Fruit fly (Drosophila melanogaster): ENCODE measurements around the gene Spn100A.

The Spn100A gene

DNA sequence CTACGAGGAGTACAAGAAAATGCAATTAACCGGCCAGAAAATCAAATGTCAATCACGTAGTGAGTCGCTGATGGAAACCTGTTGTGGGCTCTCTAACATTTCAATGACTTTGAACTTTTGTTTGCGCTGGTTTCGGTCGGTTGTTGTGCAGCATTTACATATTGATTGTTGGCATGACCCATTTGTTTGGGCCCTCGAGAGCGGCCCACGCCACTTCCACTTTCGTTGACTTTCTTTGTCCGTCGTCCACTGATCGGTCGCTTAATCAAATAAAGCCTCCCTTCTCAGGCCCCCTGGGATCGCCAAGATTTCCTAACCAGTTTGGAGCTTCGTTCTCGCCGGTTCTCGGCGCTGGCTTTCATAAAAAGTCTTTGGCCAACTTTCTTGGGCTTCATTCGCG lies at the start of gene Spn100A:
Gene Spn100A (plus strand): TSS at position 392 of the 400 bp plus-strand sequence.
- TF ChIP-seq CG8478 (optimal IDR thresholded peaks at IDR 0.05) (no peak), CTCF (optimal IDR thresholded peaks at IDR 0.05) (no peak)

DNA sequence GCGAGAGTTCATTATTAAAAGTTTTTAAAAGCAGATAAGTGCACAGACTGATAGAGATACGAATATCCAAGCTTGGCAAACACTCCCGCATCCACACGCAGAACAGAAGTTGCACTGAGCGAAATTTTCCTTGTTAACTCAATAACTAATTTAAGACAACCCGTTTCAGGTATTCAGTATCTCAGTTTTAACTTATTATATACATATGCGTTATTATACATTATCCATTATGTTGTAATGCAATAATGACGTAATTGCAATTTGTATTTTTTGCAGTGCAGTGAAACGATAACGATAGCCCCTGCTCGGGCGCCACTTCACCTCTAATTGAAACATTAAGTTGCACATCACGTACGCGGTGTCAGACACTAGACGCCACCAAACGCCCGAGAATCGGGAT lies 47.2 kb upstream of the Spn100A start:
- no peak for TF ChIP-seq CG8478 (optimal IDR thresholded peaks at IDR 0.05)
- no peak for TF ChIP-seq CTCF (optimal IDR thresholded peaks at IDR 0.05)

DNA sequence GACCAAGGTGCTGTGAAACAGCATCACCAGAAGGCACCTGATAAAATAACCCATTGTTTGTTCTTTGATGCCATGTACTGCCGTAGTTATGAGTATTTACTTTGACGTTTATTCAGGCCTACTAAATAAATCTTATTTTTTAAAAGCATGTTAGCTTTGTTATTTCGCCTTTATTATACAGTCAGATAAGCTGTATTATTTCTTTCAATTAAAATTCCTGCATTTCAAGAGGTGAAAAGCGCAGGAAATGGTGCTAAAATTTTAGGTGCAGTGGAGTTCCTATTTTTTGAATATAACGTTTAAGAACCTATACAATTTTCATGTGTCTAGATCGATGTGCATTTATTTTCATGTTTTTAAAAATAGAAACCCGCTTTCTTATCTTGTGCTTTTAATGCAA lies 44.7 kb upstream of the Spn100A start, which contains the start of gene CG31013:
Gene CG31013 (minus strand): TSS at position 101 of the 400 bp plus-strand sequence.
- TF ChIP-seq CTCF (optimal IDR thresholded peaks at IDR 0.05): no peak
- no peak for TF ChIP-seq CG8478 (optimal IDR thresholded peaks at IDR 0.05)

DNA sequence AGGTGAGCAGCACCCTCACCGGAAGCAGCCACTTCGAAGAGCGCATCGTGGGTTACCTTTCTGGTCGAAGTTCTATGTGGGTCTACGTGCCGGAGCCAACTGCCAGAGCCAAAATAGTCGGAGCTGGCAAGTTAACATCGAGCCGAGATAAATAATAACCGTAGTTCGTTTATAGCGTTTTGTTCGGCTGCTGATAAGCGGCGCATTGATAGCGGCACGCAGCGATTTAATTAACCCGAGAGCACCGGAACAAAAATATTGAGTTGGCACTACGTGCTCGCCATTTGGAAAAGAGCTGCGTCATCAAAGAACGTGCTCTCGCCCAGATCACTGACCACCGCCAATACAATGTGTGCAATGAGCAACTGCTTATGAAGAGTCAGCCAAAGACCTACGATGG lies 42.0 kb upstream of the Spn100A start, which contains the start of gene PH4alphaPV:
Gene PH4alphaPV (minus strand): TSS at position 101 of the 400 bp plus-strand sequence.
- TF ChIP-seq CTCF (optimal IDR thresholded peaks at IDR 0.05): no peak

DNA sequence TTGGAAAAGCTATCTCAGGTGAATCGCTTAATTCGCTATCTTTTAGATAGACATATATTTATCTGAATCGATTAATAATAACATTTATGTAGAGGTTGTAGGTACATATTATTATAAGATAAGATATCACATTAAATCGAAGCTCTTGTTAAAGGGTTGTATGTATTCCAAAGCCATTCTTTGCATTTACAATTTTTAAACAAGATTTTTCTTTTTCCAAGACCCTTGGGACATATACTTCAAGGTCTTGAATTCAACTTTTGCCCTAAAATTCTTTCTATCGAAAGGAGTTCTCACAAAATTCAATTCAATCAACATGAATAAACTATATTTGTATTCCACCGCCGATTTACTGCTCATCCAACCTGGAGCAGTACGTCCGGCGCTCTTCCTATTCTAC lies 41.6 kb upstream of the Spn100A start, which contains the start of gene CG34432:
Gene CG34432 (plus strand): TSS at position 301 of the 400 bp plus-strand sequence.
- TF ChIP-seq CG8478 (optimal IDR thresholded peaks at IDR 0.05) (no peak), CTCF (optimal IDR thresholded peaks at IDR 0.05) (no peak)

DNA sequence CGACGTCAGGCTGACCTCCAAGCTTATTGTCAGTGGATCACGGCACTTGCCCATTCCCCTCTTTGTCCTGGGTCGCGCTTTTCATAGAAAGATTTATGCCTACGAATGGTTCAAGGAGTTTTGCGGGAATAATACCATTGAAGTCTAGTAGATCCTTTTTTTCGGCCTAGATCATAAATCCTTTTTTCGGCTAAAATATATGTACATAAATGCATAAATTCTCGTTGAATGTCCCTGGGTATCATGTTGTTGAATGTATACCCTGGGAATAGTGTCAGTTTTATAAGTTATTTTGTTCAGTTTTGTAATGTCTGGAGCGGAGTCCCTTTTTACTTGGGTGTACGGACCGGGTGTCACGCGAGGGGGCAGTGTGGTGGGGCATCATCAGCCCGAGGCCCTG lies 40.8 kb upstream of the Spn100A start, which contains the start of gene CG34433:
Gene CG34433 (plus strand): TSS at position 301 of the 400 bp plus-strand sequence.
- TF ChIP-seq CTCF (optimal IDR thresholded peaks at IDR 0.05): no peak
- no peak for TF ChIP-seq CG8478 (optimal IDR thresholded peaks at IDR 0.05)

DNA sequence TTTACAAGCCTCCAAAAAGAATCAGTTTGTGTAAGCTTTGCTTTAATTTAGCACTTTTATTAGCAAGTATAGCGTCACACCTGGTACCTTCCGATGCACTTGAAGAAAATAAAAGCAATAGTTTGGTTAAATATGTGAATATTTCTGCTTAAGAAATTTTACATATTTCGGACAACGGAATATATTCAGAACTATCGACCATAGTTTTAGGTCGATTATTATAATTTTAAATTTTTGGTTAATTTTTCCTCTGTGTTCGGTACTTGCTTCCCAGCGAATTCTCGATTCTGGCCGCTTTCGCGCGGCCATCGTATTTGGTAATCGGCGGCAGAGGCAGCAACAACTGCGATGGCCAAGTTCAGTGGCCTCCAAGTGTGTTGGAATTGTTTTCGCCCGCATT lies 789 bp upstream of the Spn100A start:
- no peak for TF ChIP-seq CTCF (optimal IDR thresholded peaks at IDR 0.05)
- TF ChIP-seq CG8478 (optimal IDR thresholded peaks at IDR 0.05): no peak

DNA sequence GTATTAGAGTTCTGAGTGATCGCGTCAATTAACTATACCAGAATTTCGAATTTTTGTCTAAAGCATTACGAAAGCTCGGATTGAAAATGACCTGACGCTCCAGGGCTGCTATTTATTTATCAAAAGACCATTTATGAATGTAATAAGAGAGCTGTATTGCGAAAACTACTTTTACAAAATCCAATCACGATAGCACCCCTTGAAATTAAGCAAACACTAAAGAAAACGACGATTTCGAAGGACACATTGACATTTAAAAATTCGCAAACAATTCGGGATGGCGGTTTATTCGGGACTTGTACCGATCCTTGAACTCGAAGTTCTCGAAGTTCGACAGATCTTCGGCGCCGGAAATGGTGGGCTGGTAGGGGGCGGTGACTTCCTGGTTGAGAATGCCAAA lies 5.0 kb downstream of the Spn100A start, which contains the start of gene CG12069:
Gene CG12069 (minus strand): TSS at position 101 of the 400 bp plus-strand sequence.
- TF ChIP-seq CG8478 (optimal IDR thresholded peaks at IDR 0.05) (no peak), CTCF (optimal IDR thresholded peaks at IDR 0.05) (no peak)

DNA sequence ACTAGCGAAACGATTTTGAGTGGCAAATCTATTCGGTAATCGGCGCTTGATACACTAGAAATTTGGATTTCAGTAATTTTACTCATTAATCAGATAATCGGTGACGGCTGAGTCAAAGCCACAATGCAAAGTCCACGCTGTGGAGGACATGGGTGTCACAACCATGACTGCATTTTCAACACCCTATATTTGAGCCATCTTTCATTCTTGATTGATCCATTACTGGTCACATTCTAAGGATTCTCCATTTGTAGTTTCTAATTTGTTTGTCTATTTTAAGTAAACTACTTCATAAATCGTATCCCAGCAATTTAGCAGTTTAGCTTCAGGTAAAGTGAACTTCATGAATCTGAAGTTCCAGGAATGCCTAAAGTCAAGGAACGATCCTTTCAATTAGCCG lies 6.6 kb downstream of the Spn100A start, which contains the start of gene Pka-C2:
Gene Pka-C2 (minus strand): TSS at position 101 of the 400 bp plus-strand sequence.
- no peak for TF ChIP-seq CG8478 (optimal IDR thresholded peaks at IDR 0.05)
- no peak for TF ChIP-seq CTCF (optimal IDR thresholded peaks at IDR 0.05)

DNA sequence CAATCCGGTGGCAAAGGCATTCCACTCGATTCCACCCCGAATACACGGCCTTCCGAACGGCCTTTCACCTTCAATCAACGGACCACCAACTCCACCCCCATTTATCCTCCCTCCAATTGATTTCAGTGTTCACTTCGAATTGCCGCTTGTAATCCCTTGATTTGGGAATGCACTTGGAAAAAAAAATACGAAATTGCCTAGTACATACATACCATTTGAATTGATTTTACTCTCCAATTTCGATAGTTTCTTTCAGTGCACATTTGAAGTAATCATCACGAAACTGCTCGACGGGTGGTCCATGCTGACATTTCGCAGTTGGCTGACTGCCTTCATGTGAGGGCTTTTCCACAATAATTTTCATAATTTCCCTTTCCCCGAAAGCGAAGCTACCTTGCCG lies 8.7 kb downstream of the Spn100A start:
- TF ChIP-seq CG8478 (optimal IDR thresholded peaks at IDR 0.05): no peak
- TF ChIP-seq CTCF (optimal IDR thresholded peaks at IDR 0.05): no peak

DNA sequence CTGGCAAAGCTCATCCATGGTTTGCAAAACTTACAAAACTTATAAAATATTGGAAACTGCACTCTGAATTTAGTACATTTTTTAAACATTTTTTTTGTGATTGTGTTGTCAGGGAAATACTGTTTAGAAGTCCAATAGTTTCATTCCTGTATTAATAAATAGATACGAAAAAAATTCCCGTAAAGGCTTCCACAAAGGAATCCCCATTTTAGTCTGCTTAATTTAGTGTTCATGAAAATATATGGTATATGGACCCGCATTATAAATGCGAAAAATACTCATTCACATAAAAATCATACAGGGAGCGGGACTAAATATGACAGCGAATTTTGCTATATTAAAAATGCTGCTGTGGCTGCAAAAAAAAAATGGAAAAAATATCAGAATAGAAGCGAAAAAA lies 15.6 kb downstream of the Spn100A start, which contains the start of gene CG31010:
Gene CG31010 (minus strand): TSS at position 101 of the 400 bp plus-strand sequence.
- TF ChIP-seq CTCF (optimal IDR thresholded peaks at IDR 0.05): no peak
- no peak for TF ChIP-seq CG8478 (optimal IDR thresholded peaks at IDR 0.05)

DNA sequence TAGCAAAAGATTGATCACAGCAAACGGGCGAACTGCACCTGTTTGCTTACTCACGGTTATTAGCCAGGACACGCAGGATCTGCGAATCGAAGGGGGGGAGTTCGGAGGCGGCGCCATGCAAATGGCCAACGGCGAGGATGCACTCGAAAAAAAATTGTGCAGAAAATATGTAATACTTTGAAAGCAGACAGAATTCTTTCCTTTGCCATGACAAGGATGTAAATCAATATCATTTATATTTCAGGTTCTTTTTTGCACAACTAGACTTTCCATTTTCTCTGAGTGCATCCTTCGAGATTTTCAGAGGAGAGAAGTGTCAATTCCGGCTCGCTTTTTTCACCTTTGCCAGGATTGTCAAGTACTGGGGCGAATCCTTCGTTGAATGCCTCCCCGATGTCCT lies 18.8 kb downstream of the Spn100A start:
- TF ChIP-seq CTCF (optimal IDR thresholded peaks at IDR 0.05): no peak
- no peak for TF ChIP-seq CG8478 (optimal IDR thresholded peaks at IDR 0.05)

DNA sequence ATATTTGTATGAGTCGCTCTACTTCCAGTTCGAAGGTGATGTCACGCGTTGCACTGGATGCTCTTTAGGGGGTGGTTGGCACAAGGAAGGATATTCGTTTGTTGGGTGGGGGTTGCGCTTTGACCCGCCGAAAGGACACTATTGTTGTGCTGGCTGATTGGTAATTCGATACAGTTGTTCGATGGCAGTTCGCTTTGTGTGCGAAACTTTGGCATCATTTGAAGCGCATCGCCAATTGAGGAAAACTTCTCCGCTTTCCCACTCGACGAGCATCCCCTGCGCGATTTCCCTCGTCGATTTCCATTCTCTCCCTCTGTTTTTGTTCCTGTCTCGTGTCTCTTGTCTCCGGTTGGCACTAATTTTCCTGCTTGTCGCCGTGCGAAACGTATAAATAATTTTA lies 20.0 kb downstream of the Spn100A start:
- TF ChIP-seq CG8478 (optimal IDR thresholded peaks at IDR 0.05): no peak
- TF ChIP-seq CTCF (optimal IDR thresholded peaks at IDR 0.05): no peak

DNA sequence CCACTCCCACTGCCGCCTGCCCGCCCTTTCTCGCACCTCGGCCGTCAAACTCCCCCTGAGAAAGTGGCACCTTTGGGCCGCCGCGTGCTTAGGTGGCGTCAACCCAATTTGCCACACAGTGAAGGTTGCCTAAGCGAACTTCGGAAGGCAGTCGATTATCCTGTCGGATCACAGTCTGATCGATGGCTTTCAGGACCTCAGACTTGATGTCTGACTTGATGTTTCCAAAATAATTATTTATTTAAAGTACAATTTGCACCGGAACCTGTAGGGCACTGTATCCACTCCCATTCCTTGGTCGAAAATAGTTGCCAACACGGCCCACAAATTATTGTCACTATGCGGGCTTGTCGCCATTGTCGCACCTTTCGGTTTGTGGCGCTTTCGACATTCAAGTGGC lies 24.0 kb downstream of the Spn100A start:
- TF ChIP-seq CG8478 (optimal IDR thresholded peaks at IDR 0.05): no peak

DNA sequence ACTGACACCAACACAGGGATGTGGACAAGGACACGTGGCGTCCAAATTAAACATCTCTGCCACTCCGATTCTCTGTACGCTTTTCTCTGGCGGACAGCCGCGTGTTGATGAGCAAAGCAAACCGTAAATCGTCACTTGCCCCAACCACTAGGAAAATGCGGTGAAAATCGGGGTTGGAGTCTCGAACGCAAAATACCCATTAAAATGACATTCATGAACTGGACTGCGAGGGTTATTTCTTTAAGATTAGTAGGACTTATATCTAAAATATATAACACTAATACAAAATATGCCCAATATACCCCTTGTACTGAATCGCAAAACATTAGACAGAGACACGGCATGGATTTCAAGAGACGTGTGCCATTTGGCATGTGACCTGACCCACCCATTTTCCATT lies 28.0 kb downstream of the Spn100A start:
- TF ChIP-seq CG8478 (optimal IDR thresholded peaks at IDR 0.05) (no peak), CTCF (optimal IDR thresholded peaks at IDR 0.05) (no peak)

DNA sequence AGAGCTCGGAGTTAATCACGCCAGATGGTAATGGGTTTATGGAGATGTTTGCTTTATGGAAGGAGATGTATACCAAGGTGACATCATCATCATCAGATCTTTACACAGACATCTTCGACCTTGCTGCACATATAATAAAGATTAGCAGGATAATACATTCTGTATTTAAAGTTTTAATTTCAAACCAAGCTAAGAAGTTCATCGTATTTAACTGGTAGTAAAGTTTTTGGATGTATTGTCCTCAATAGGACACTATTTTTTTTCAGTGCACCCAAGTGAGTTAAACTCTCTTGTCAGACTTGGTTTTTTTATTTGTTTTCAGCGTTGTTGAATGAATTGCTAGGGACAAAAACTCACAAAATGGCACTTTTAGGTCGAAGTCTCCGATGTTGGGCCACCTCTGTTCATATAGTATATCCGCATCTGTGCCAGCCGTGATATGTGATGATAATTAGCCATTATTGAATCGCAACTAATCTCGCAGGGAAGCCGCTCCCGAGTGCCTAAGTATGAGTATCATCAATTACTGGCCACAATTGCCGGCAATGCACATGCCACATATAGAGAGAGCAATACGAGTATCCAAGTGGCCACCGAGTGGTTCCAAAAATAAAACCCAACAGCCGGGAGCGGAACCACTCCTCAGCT lies 30.9 kb downstream of the Spn100A start:
- TF ChIP-seq CTCF (optimal IDR thresholded peaks at IDR 0.05) (no peak), CG8478 (optimal IDR thresholded peaks at IDR 0.05) (no peak)

All from S2 (cell line).